Worm (Caenorhabditis elegans): ENCODE results near the gene F21D5.4.
A peak's percentile ranks its signal among the peaks of the same experiment; 100 is the strongest.

F21D5.4 gene

ce11 chrIV:8757729-8758128 is 19.8 kb downstream of the F21D5.4 start:
- TF ChIP-seq hmbx-1 (tag; optimal IDR thresholded peaks at IDR 0.05), result no peak

ce11 chrIV:8758620-8759019 is 20.7 kb downstream of the F21D5.4 start:
- no peak for TF ChIP-seq scrt-1 (GFP tag; IDR thresholded peaks at IDR 0.05)

- TF ChIP-seq ama-1 (optimal IDR thresholded peaks at IDR 0.05), result no peak
- TF ChIP-seq F13C5.2 (tag; optimal IDR thresholded peaks at IDR 0.05), result no peak
- TF ChIP-seq tra-4 (tag; optimal IDR thresholded peaks at IDR 0.05), result no peak
- TF ChIP-seq hmg-4 (GFP tag; optimal IDR thresholded peaks at IDR 0.05), result no peak
- TF ChIP-seq sea-1 (GFP tag; conservative IDR thresholded peaks at IDR 0.05), result no peak
- TF ChIP-seq aly-1 (tag; optimal IDR thresholded peaks at IDR 0.05), result no peak
- no peak for TF ChIP-seq hmbx-1 (tag; optimal IDR thresholded peaks at IDR 0.05)
- TF ChIP-seq ceh-36 (tag; optimal IDR thresholded peaks at IDR 0.05), result no peak
- TF ChIP-seq hnd-1 (tag; optimal IDR thresholded peaks at IDR 0.05), result no peak
- no peak for TF ChIP-seq tbx-37 (GFP tag; conservative IDR thresholded peaks at IDR 0.05)
- no peak for TF ChIP-seq tbx-11 (GFP tag; IDR thresholded peaks at IDR 0.05)
- TF ChIP-seq ceh-13 (GFP tag; optimal IDR thresholded peaks at IDR 0.05), result no peak
- TF ChIP-seq ets-7 (tag; optimal IDR thresholded peaks at IDR 0.05), result no peak
- TF ChIP-seq pes-1 (GFP tag; IDR thresholded peaks at IDR 0.05), result no peak
These were observed 24.0 kb downstream of the F21D5.4 start, which contains the start of the genes F20C5.11 and klp-11 for ce11 chrIV:8761896-8762295. TSS of gene F20C5.11 (minus strand) at chrIV:8761996. TSS of gene klp-11 (minus strand) at chrIV:8762066.

ce11 chrIV:8762471-8762870 is 24.6 kb downstream of the F21D5.4 start:
- TF ChIP-seq pes-1 (GFP tag; IDR thresholded peaks at IDR 0.05) (no peak), F13C5.2 (tag; optimal IDR thresholded peaks at IDR 0.05) (peak; percentile 9)

- TF ChIP-seq F13C5.2 (tag; optimal IDR thresholded peaks at IDR 0.05), result no peak
- no peak for TF ChIP-seq sea-1 (GFP tag; conservative IDR thresholded peaks at IDR 0.05)
- no peak for TF ChIP-seq tbx-11 (GFP tag; IDR thresholded peaks at IDR 0.05)
- TF ChIP-seq scrt-1 (GFP tag; IDR thresholded peaks at IDR 0.05), result no peak
- TF ChIP-seq B0310.2 (tag; optimal IDR thresholded peaks at IDR 0.05), result no peak
- no peak for TF ChIP-seq tra-4 (tag; optimal IDR thresholded peaks at IDR 0.05)
- no peak for TF ChIP-seq hmbx-1 (tag; optimal IDR thresholded peaks at IDR 0.05)
- no peak for TF ChIP-seq tbx-37 (GFP tag; conservative IDR thresholded peaks at IDR 0.05)
- no peak for TF ChIP-seq pes-1 (GFP tag; IDR thresholded peaks at IDR 0.05)
- TF ChIP-seq ama-1 (optimal IDR thresholded peaks at IDR 0.05), result no peak
- TF ChIP-seq ets-7 (tag; optimal IDR thresholded peaks at IDR 0.05), result no peak
- no peak for TF ChIP-seq ceh-36 (tag; optimal IDR thresholded peaks at IDR 0.05)
- TF ChIP-seq flt-1 (GFP tag; IDR thresholded peaks at IDR 0.05), result no peak
These were observed 26.7 kb downstream of the F21D5.4 start, which contains the start of gene cdc-50.B for ce11 chrIV:8764567-8764966. TSS of gene cdc-50.B (plus strand) at chrIV:8764867.

ce11 chrIV:8769539-8769938 is 31.7 kb downstream of the F21D5.4 start, which contains the start of gene F20C5.5:
TSS of gene F20C5.5 (minus strand) at chrIV:8769639.
- TF ChIP-seq tra-4 (tag; optimal IDR thresholded peaks at IDR 0.05) (no peak), hmg-4 (GFP tag; optimal IDR thresholded peaks at IDR 0.05) (no peak), tbx-11 (GFP tag; IDR thresholded peaks at IDR 0.05) (no peak), sea-1 (GFP tag; conservative IDR thresholded peaks at IDR 0.05) (no peak), ets-7 (tag; optimal IDR thresholded peaks at IDR 0.05) (no peak), ceh-36 (tag; optimal IDR thresholded peaks at IDR 0.05) (no peak), flt-1 (GFP tag; IDR thresholded peaks at IDR 0.05) (no peak), hnd-1 (tag; optimal IDR thresholded peaks at IDR 0.05) (no peak), B0310.2 (tag; optimal IDR thresholded peaks at IDR 0.05) (no peak), tbx-37 (GFP tag; conservative IDR thresholded peaks at IDR 0.05) (no peak), pes-1 (GFP tag; IDR thresholded peaks at IDR 0.05) (no peak), scrt-1 (GFP tag; IDR thresholded peaks at IDR 0.05) (no peak), ceh-13 (GFP tag; optimal IDR thresholded peaks at IDR 0.05) (no peak), aly-1 (tag; optimal IDR thresholded peaks at IDR 0.05) (no peak)

ce11 chrIV:8772800-8773256 is 34.9 kb downstream of the F21D5.4 start, which contains the start of gene F20C5.6:
TSS of gene F20C5.6 (minus strand) at chrIV:8773206.
- TF ChIP-seq ama-1 (optimal IDR thresholded peaks at IDR 0.05) (peak; percentile 93), sea-1 (GFP tag; conservative IDR thresholded peaks at IDR 0.05) (no peak), hmbx-1 (tag; optimal IDR thresholded peaks at IDR 0.05) (no peak), aly-1 (tag; optimal IDR thresholded peaks at IDR 0.05) (no peak)

ce11 chrIV:8778045-8778444 is 40.2 kb downstream of the F21D5.4 start, which contains the start of gene C33D9.6:
TSS of gene C33D9.6 (minus strand) at chrIV:8778145.
- TF ChIP-seq aly-1 (tag; optimal IDR thresholded peaks at IDR 0.05) (no peak), ceh-36 (tag; optimal IDR thresholded peaks at IDR 0.05) (no peak), sea-1 (GFP tag; conservative IDR thresholded peaks at IDR 0.05) (no peak), tbx-11 (GFP tag; IDR thresholded peaks at IDR 0.05) (no peak), pes-1 (GFP tag; IDR thresholded peaks at IDR 0.05) (no peak), hnd-1 (tag; optimal IDR thresholded peaks at IDR 0.05) (no peak), ama-1 (optimal IDR thresholded peaks at IDR 0.05) (no peak), F13C5.2 (tag; optimal IDR thresholded peaks at IDR 0.05) (no peak)

- TF ChIP-seq ceh-36 (tag; optimal IDR thresholded peaks at IDR 0.05) (no peak), hnd-1 (tag; optimal IDR thresholded peaks at IDR 0.05) (no peak), tbx-37 (GFP tag; conservative IDR thresholded peaks at IDR 0.05) (no peak), aly-1 (tag; optimal IDR thresholded peaks at IDR 0.05) (peak; percentile 35), ama-1 (optimal IDR thresholded peaks at IDR 0.05) (no peak), ets-7 (tag; optimal IDR thresholded peaks at IDR 0.05) (no peak), sea-1 (GFP tag; conservative IDR thresholded peaks at IDR 0.05) (0 out of 2 replicates have a peak, but pooled peaks have one; percentile 23), scrt-1 (GFP tag; IDR thresholded peaks at IDR 0.05) (0 out of 2 replicates have a peak, but pooled peaks have one; percentile 31), hmbx-1 (tag; optimal IDR thresholded peaks at IDR 0.05) (no peak), flt-1 (GFP tag; IDR thresholded peaks at IDR 0.05) (0 out of 2 replicates have a peak, but pooled peaks have one; percentile 6), F13C5.2 (tag; optimal IDR thresholded peaks at IDR 0.05) (peak; percentile 33), pes-1 (GFP tag; IDR thresholded peaks at IDR 0.05) (no peak), hmg-4 (GFP tag; optimal IDR thresholded peaks at IDR 0.05) (peak; percentile 96), tra-4 (tag; optimal IDR thresholded peaks at IDR 0.05) (no peak), tbx-11 (GFP tag; IDR thresholded peaks at IDR 0.05) (no peak), ceh-13 (GFP tag; optimal IDR thresholded peaks at IDR 0.05) (no peak), B0310.2 (tag; optimal IDR thresholded peaks at IDR 0.05) (no peak)
These were observed 44.3 kb downstream of the F21D5.4 start for ce11 chrIV:8782172-8782571.
